Worm (Caenorhabditis elegans) whole organism, late embryonic: Measurements from ENCODE around the gene lron-10.

Experiments used
- C38D4.7 ChIP-seq: fragments of 200-800 bp; sonication (Bioruptor generic); optimal IDR thresholded peaks from 2 replicates; lab custom pipeline; 2018; ENCODE audit warnings: mild to moderate bottlenecking, missing genetic modification characterization, moderate library complexity, missing compliant biosample characterization
- K02D7.2 ChIP-seq: sonication (generic microtip); optimal IDR thresholded peaks from 2 replicates; lab custom pipeline; 2017; ENCODE audit warnings: mild to moderate bottlenecking, missing genetic modification characterization, missing compliant biosample characterization
- ceh-18 ChIP-seq: sonication (generic microtip); optimal IDR thresholded peaks from 2 replicates; lab custom pipeline; 2016; ENCODE audit warnings: missing genetic modification characterization, missing compliant biosample characterization
- ceh-19 ChIP-seq: fragments of 200-800 bp; sonication (Bioruptor generic); optimal IDR thresholded peaks from 2 replicates; lab custom pipeline; 2018; ENCODE audit warnings: mild to moderate bottlenecking, missing genetic modification characterization, missing compliant biosample characterization
- ceh-24 ChIP-seq: sonication (generic microtip); optimal IDR thresholded peaks from 2 replicates; lab custom pipeline; 2016; ENCODE audit warnings: mild to moderate bottlenecking, missing genetic modification characterization, missing compliant biosample characterization
- ceh-30 ChIP-seq: fragments of 150-350 bp; optimal IDR thresholded peaks from 2 replicates; lab custom pipeline; 2014; ENCODE audit warnings: missing biosample characterization, missing genetic modification characterization
- ceh-31 ChIP-seq: sonication (generic microtip); optimal IDR thresholded peaks from 2 replicates; lab custom pipeline; 2016; ENCODE audit warnings: missing genetic modification characterization, missing compliant biosample characterization
- ceh-34 ChIP-seq: sonication (generic microtip); optimal IDR thresholded peaks from 2 replicates; lab custom pipeline; 2016; ENCODE audit warnings: mild to moderate bottlenecking, missing genetic modification characterization, missing compliant biosample characterization
- ceh-6 ChIP-seq: fragments of 200-800 bp; sonication (Bioruptor generic); optimal IDR thresholded peaks from 2 replicates; lab custom pipeline; 2018; ENCODE audit warnings: mild to moderate bottlenecking, missing genetic modification characterization, missing compliant biosample characterization
- ceh-9 ChIP-seq: sonication (generic microtip); optimal IDR thresholded peaks from 2 replicates; lab custom pipeline; 2016; ENCODE audit warnings: mild to moderate bottlenecking, missing genetic modification characterization, inconsistent platforms, missing compliant biosample characterization
- che-1 ChIP-seq: sonication (generic microtip); optimal IDR thresholded peaks from 2 replicates; lab custom pipeline; 2016; ENCODE audit warnings: mild to moderate bottlenecking, missing genetic modification characterization, missing compliant biosample characterization
- elt-2 ChIP-seq: sonication (generic microtip); optimal IDR thresholded peaks from 2 replicates; lab custom pipeline; 2016; ENCODE audit warnings: missing genetic modification reagents, missing genetic modification characterization, missing compliant biosample characterization
- eyg-1 ChIP-seq: sonication (generic microtip); optimal IDR thresholded peaks from 2 replicates; lab custom pipeline; 2016; ENCODE audit warnings: missing genotype, missing genetic modification characterization, missing compliant biosample characterization
- fax-1 ChIP-seq: sonication (generic microtip); optimal IDR thresholded peaks from 2 replicates; lab custom pipeline; 2016; ENCODE audit warnings: missing genotype, missing genetic modification characterization, missing compliant biosample characterization
- fkh-6 ChIP-seq: sonication (generic microtip); optimal IDR thresholded peaks from 2 replicates; lab custom pipeline; 2016; ENCODE audit warnings: missing genetic modification characterization, missing compliant biosample characterization
- hlh-15 ChIP-seq: sonication (generic microtip); optimal IDR thresholded peaks from 2 replicates; lab custom pipeline; 2016; ENCODE audit warnings: missing genetic modification characterization, missing compliant biosample characterization
- hlh-30 ChIP-seq: sonication (generic microtip); optimal IDR thresholded peaks from 2 replicates; lab custom pipeline; 2017; ENCODE audit warnings: antibody characterized with exemption, missing genetic modification characterization, missing compliant biosample characterization; ENCODE audit not compliant: insufficient read depth
- hlh-6 ChIP-seq: sonication (generic microtip); optimal IDR thresholded peaks from 2 replicates; lab custom pipeline; 2016; ENCODE audit warnings: missing genotype, missing genetic modification characterization, missing compliant biosample characterization
- lim-6 ChIP-seq: sonication (generic microtip); optimal IDR thresholded peaks from 2 replicates; lab custom pipeline; 2016; ENCODE audit warnings: missing genetic modification characterization, missing compliant biosample characterization
- lin-11 ChIP-seq: fragments of 200-800 bp; sonication (Bioruptor generic); optimal IDR thresholded peaks from 2 replicates; lab custom pipeline; 2018; ENCODE audit warnings: mild to moderate bottlenecking, missing genetic modification characterization, missing compliant biosample characterization
- madf-2 ChIP-seq: sonication (generic microtip); optimal IDR thresholded peaks from 2 replicates; lab custom pipeline; 2017; ENCODE audit warnings: missing genetic modification characterization, missing compliant biosample characterization
- mec-3 ChIP-seq: sonication (generic microtip); optimal IDR thresholded peaks from 2 replicates; lab custom pipeline; 2016; ENCODE audit warnings: borderline replicate concordance, missing genetic modification characterization, missing compliant biosample characterization
- nfya-1 ChIP-seq: sonication (generic microtip); optimal IDR thresholded peaks from 2 replicates; lab custom pipeline; 2017; ENCODE audit warnings: missing genetic modification characterization, mild to moderate bottlenecking, missing compliant biosample characterization, antibody characterized with exemption, moderate library complexity
- nhr-11 ChIP-seq: fragments of 150-350 bp; optimal IDR thresholded peaks from 2 replicates; lab custom pipeline; 2014; ENCODE audit warnings: missing biosample characterization, missing genetic modification characterization
- nhr-232 ChIP-seq: sonication (generic microtip); optimal IDR thresholded peaks from 2 replicates; lab custom pipeline; 2016; ENCODE audit warnings: missing genetic modification characterization, missing compliant biosample characterization
- pax-1 ChIP-seq: fragments of 150-350 bp; optimal IDR thresholded peaks from 2 replicates; lab custom pipeline; 2014; ENCODE audit warnings: missing biosample characterization, missing genetic modification characterization
- ref-2 ChIP-seq: sonication (generic microtip); optimal IDR thresholded peaks from 2 replicates; lab custom pipeline; 2016; ENCODE audit warnings: missing genetic modification characterization, missing compliant biosample characterization
- rnt-1 ChIP-seq: sonication (generic microtip); optimal IDR thresholded peaks from 2 replicates; lab custom pipeline; 2016; ENCODE audit warnings: missing genetic modification characterization, missing compliant biosample characterization
- sdc-2 ChIP-seq: sonication (generic microtip); optimal IDR thresholded peaks from 2 replicates; lab custom pipeline; 2016; ENCODE audit warnings: missing genotype, missing genetic modification characterization, missing compliant biosample characterization
- sox-2 ChIP-seq: fragments of 200-800 bp; sonication (Bioruptor generic); IDR thresholded peaks from 2 replicates; pipeline ENCODE4 v1.3.6; 2022; ENCODE audit warnings: missing genetic modification reagents, missing genetic modification characterization, missing compliant biosample characterization
- sox-4 ChIP-seq: sonication (generic microtip); optimal IDR thresholded peaks from 2 replicates; lab custom pipeline; 2017; ENCODE audit warnings: mild to moderate bottlenecking, missing genetic modification characterization, inconsistent platforms, missing compliant biosample characterization
- syd-9 ChIP-seq: sonication (generic microtip); optimal IDR thresholded peaks from 2 replicates; lab custom pipeline; 2016; ENCODE audit warnings: mild to moderate bottlenecking, missing genetic modification characterization, moderate library complexity, missing compliant biosample characterization
- tbx-7 ChIP-seq: sonication (generic microtip); optimal IDR thresholded peaks from 2 replicates; lab custom pipeline; 2016; ENCODE audit warnings: missing genotype, missing genetic modification characterization, missing compliant biosample characterization
- unc-3 ChIP-seq, 2 experiments: fragments of 200-800 bp in 1 of 2; sonication (Bioruptor generic) in 1 of 2; sonication (generic microtip) in 1 of 2; conservative IDR thresholded peaks in 1 of 2; optimal IDR thresholded peaks in 1 of 2; 2 replicates each; pipeline versions ENCODE4 v1.3.6 to Lab custom; 2016 to 2022; ENCODE audit warnings: missing compliant biosample characterization in 2 of 2, missing genetic modification characterization in 2 of 2, missing genetic modification reagents in 1 of 2
- unc-42 ChIP-seq: sonication (generic microtip); optimal IDR thresholded peaks from 2 replicates; lab custom pipeline; 2016; ENCODE audit warnings: missing genotype, missing genetic modification characterization, missing compliant biosample characterization
- zip-5 ChIP-seq: sonication (generic microtip); optimal IDR thresholded peaks from 2 replicates; lab custom pipeline; 2016; ENCODE audit warnings: missing genetic modification characterization, missing compliant biosample characterization

lron-10 gene

DNA sequence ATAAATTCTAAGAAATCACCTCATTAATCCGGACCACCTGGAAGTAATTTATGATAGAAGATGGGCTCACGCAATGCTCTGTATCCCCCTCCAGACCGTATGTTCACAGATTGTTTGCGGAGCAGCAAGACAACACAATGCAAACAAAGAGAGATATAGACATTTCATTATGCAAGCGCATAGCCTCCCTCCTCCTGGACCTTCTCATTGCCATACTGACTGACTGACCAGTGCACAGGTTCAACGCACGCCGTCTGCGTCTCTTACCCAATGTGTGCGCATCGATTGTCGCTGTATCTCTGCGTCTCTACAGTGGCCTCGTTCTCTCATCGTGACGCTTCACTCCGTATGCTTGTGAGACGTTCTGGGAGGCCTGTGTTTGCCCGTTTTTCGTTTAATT, 30.5 kb upstream of the lron-10 start (continued):
- TF ChIP-seq ceh-6 (no peak), madf-2 (tag; lab: Kevin White, UChicago) (no peak), ceh-30 (tag; lab: Kevin White, UChicago) (no peak), nhr-11 (tag; lab: Kevin White, UChicago) (no peak), hlh-30 (tag; lab: Kevin White, UChicago) (peak; percentile 80), sox-2 (GFP tag; lab: Robert Waterston, UW) (peak; percentile 49), nfya-1 (peak; percentile 84), zip-5 (no peak), ceh-9 (tag; lab: Kevin White, UChicago) (no peak), elt-2 (tag; lab: Kevin White, UChicago) (no peak), syd-9 (no peak), K02D7.2 (tag; lab: Kevin White, UChicago) (no peak), fkh-6 (no peak)

- no peak for TF ChIP-seq ceh-34
- TF ChIP-seq sox-4 (tag; lab: Kevin White, UChicago): no peak
- no peak for TF ChIP-seq nhr-232 (tag; lab: Kevin White, UChicago)
- no peak for TF ChIP-seq ceh-6
- no peak for TF ChIP-seq ref-2 (tag; lab: Kevin White, UChicago)
- TF ChIP-seq nfya-1: no peak
- no peak for TF ChIP-seq hlh-15 (tag; lab: Kevin White, UChicago)
- TF ChIP-seq unc-3 (GFP tag; conservative IDR thresholded peaks at IDR 0.05; lab: Robert Waterston, UW): no peak
- TF ChIP-seq unc-3 (tag; optimal IDR thresholded peaks at IDR 0.05; lab: Kevin White, UChicago): no peak
- no peak for TF ChIP-seq ceh-18 (tag; lab: Kevin White, UChicago)
- TF ChIP-seq unc-42 (tag; lab: Kevin White, UChicago): no peak
- TF ChIP-seq sox-2 (GFP tag; lab: Robert Waterston, UW): no peak
- TF ChIP-seq lim-6 (tag; lab: Kevin White, UChicago): no peak
- no peak for TF ChIP-seq sdc-2 (tag; lab: Kevin White, UChicago)
- no peak for TF ChIP-seq rnt-1 (tag; lab: Kevin White, UChicago)
- TF ChIP-seq hlh-30 (tag; lab: Kevin White, UChicago): no peak
- no peak for TF ChIP-seq ceh-19 (GFP tag; lab: Kevin White, UChicago)
- no peak for TF ChIP-seq ceh-24 (tag; lab: Kevin White, UChicago)
Observed at ce11 chrIII:10649219-10649618, 28.1 kb upstream of the lron-10 start, which contains the start of gene emg-1. emg-1 (plus strand) TSS chrIII:10649519.

DNA sequence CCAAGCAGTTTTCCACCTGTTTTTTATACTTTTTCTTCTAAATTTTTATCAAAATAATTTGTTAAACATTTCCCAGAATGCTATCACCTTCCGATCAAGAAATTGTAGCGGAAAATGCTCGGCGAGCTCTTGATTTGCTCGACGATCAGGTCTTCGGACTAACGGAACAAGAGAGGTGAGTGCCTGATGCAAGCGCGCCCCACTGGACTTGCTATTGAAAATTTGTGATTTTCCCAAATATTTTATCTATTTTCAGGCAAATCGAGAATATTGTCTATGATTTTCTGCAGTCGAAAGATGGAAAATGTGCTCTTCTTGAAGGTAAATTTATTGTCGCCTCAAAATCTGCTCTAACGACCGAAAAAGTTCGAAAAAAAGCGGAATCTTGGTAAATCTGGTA, 24.9 kb upstream of the lron-10 start, which contains the start of gene orc-4:
orc-4 (plus strand) TSS at position 77 of the 400 bp plus-strand sequence.
- no peak for TF ChIP-seq pax-1 (tag; lab: Kevin White, UChicago)
- TF ChIP-seq fax-1 (tag; lab: Kevin White, UChicago): no peak
- no peak for TF ChIP-seq eyg-1 (tag; lab: Kevin White, UChicago)
- TF ChIP-seq, all 69 proteins: peak for 0

ce11 chrIII:10642781-10643180, 21.6 kb upstream of the lron-10 start, which contains the start of the genes dhs-11 and orc-1:
dhs-11 (minus strand) TSS chrIII:10642865.
orc-1 (plus strand) TSS chrIII:10643129.
- TF ChIP-seq nfya-1 (peak; percentile 22), fax-1 (tag; lab: Kevin White, UChicago) (no peak)

DNA sequence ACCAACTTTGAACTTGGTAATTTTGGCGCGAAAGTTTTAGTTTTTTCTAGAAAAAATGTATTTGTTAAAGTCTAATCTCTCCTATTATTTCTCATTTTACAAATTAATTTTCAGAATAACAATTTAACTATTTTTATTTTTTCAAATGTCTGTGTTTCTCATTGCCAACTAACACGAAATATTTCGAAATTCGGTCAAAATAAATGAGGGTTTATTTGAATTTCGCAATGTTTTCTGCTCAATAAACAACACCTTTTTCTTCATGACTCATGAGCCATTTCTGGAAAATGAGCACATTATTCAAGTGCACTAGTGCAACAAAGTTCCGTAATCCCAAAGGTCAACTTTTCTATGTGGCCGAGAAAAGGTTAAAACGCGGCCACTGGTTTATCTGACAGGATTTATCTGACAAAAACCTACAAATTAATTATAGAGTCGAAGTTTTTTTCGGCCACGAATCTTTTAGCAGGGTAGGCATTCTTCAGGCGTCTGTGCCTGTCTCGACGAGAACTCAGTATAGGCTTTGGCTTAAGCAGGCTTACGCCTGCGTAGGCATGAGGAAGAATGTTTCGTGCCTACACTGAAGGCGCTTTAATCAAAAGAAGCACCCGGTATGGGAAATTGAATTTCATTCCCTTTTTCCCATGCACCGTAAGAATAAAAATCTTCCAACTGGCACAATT, 17.3 kb upstream of the lron-10 start, which contains the start of gene Y39A1A.27:
Y39A1A.27 (plus strand) TSS at position 633 of the 683 bp plus-strand sequence.
- TF ChIP-seq ceh-30 (tag; lab: Kevin White, UChicago) (no peak), che-1 (tag; lab: Kevin White, UChicago) (no peak)

- TF ChIP-seq fkh-6 (no peak), hlh-6 (tag; lab: Kevin White, UChicago) (no peak), che-1 (tag; lab: Kevin White, UChicago) (no peak), ref-2 (tag; lab: Kevin White, UChicago) (no peak), ceh-31 (no peak), ceh-6 (no peak), nhr-232 (tag; lab: Kevin White, UChicago) (no peak), C38D4.7 (GFP tag; lab: Kevin White, UChicago) (no peak), tbx-7 (tag; lab: Kevin White, UChicago) (no peak), fax-1 (tag; lab: Kevin White, UChicago) (no peak), mec-3 (no peak), lin-11 (tag; lab: Kevin White, UChicago) (no peak), unc-3 (GFP tag; conservative IDR thresholded peaks at IDR 0.05; lab: Robert Waterston, UW) (no peak), unc-3 (tag; optimal IDR thresholded peaks at IDR 0.05; lab: Kevin White, UChicago) (no peak)
Observed at ce11 chrIII:10637933-10638332, 16.8 kb upstream of the lron-10 start.
